Fruit fly (Drosophila melanogaster): Measurements from ENCODE around the gene CG16965.

DNA sequence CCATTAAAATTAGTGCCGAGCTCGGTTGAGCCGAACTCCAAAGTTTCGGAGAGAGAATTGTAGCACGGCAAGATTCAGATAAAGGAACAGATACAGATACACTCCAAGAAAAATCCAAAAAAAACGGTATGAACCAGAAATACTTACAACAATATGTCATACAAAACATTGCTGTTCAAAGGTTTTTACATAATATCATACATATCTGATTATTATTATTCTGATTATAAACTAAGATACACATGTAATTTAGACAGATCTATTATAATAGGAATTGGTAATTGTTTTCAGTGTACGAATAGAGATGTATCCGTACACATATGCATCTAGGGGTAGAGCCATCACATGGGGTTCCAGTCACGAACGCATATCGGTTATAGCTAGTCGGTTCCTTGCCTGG is 1.3 kb upstream of the CG16965 start:
- no peak for TF ChIP-seq CTCF (optimal IDR thresholded peaks at IDR 0.05)
- no peak for TF ChIP-seq CG8478 (optimal IDR thresholded peaks at IDR 0.05)

Measured in S2 (cell line).